Worm (Caenorhabditis elegans) whole organism, L3 larva: ENCODE measurements around the gene ntl-3.

Source experiments
- ceh-9 ChIP-seq: sonication (generic microtip); optimal IDR thresholded peaks from 2 replicates; lab custom pipeline; 2018; ENCODE audit warnings: missing biosample characterization, missing genetic modification characterization
- elt-3 ChIP-seq, 3 experiments: fragments of 150-350 bp in 1 of 3; sonication (generic microtip) in 2 of 3; optimal IDR thresholded peaks; 2 replicates in 2 of 3; 4 replicates in 1 of 3; lab custom pipeline; 2014 to 2017; ENCODE audit warnings: missing biosample characterization in 3 of 3, missing genetic modification characterization in 3 of 3
- fkh-10 ChIP-seq: sonication (generic microtip); optimal IDR thresholded peaks from 2 replicates; lab custom pipeline; 2017; ENCODE audit warnings: missing biosample characterization, missing genetic modification reagents, missing genetic modification characterization
- jun-1 ChIP-seq: fragments of 150-350 bp; optimal IDR thresholded peaks from 2 replicates; lab custom pipeline; 2014; ENCODE audit warnings: missing biosample characterization, missing genetic modification reagents, missing genetic modification characterization
- nhr-12 ChIP-seq: fragments of 150-350 bp; optimal IDR thresholded peaks from 2 replicates; lab custom pipeline; 2014; ENCODE audit warnings: missing biosample characterization, missing genetic modification characterization
- nhr-237 ChIP-seq: fragments of 150-350 bp; optimal IDR thresholded peaks from 2 replicates; lab custom pipeline; 2014; ENCODE audit warnings: missing biosample characterization, missing genetic modification characterization
- pha-4 ChIP-seq: fragments of 150-350 bp; optimal IDR thresholded peaks from 2 replicates; lab custom pipeline; 2014; ENCODE audit warnings: missing biosample characterization, missing genetic modification reagents, missing genetic modification characterization
- pqm-1 ChIP-seq: fragments of 150-350 bp; optimal IDR thresholded peaks from 2 replicates; lab custom pipeline; 2017; ENCODE audit warnings: missing biosample characterization, missing genetic modification characterization, inconsistent platforms
- skn-1 ChIP-seq: fragments of 150-350 bp; optimal IDR thresholded peaks from 2 replicates; lab custom pipeline; 2014; ENCODE audit warnings: missing biosample characterization, missing genetic modification characterization
- ztf-11 ChIP-seq: fragments of 150-350 bp; optimal IDR thresholded peaks from 2 replicates; lab custom pipeline; 2014; ENCODE audit warnings: missing biosample characterization, missing genetic modification characterization
- ztf-4 ChIP-seq: fragments of 150-350 bp; optimal IDR thresholded peaks from 2 replicates; lab custom pipeline; 2014; ENCODE audit warnings: missing biosample characterization, missing genetic modification characterization

DNA sequence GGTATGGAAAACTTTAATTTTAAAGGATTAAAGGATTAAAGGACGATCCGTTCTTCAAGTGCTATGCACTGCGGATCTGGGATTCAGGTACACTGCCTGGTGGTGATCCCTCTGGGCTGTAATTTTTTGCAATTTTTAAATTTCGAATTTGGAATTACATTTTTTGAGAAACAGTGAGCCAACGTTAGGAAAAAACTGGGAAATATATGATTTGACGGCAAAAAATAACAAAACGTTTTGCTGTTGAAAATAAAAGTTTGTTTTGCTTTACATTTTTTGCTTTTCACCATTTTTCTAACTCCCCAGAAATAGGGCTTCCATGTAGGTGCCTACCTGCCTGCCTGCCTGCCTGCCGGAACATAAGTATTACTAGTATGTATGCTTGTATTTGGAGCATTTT is 38.8 kb downstream of the ntl-3 start, which contains the start of gene C18D11.10:
- TF ChIP-seq jun-1 (no peak), pqm-1 (tag; lab: Kevin White, UChicago) (no peak), skn-1 (tag; lab: Kevin White, UChicago) (no peak), elt-3 (tag; optimal IDR thresholded peaks at IDR 0.05; lab: Kevin White, UChicago) (no peak), pha-4 (tag; lab: Kevin White, UChicago) (no peak), nhr-12 (no peak), nhr-237 (tag; lab: Kevin White, UChicago) (no peak), ztf-11 (no peak), fkh-10 (GFP tag; lab: Kevin White, UChicago) (no peak), ceh-9 (tag; lab: Kevin White, UChicago) (no peak), ztf-4 (no peak)
